Worm (Caenorhabditis elegans) whole organism, mixed stage, embryonic: ENCODE data around the gene ZK154.6.

Experiments
- elt-1 ChIP-seq: sonication (generic microtip); optimal IDR thresholded peaks from 2 replicates; lab custom pipeline; 2017; ENCODE audit warnings: missing genetic modification characterization, mild to moderate bottlenecking, missing compliant biosample characterization, antibody characterized with exemption, moderate library complexity, borderline replicate concordance; ENCODE audit not compliant: insufficient read depth
- elt-3 ChIP-seq: fragments of 150-350 bp; optimal IDR thresholded peaks from 2 replicates; lab custom pipeline; 2014; ENCODE audit warnings: missing biosample characterization, missing genetic modification characterization
- lin-13 ChIP-seq: fragments of 150-350 bp; optimal IDR thresholded peaks from 2 replicates; lab custom pipeline; 2014; ENCODE audit warnings: missing biosample characterization, missing genetic modification characterization
- mep-1 ChIP-seq: fragments of 150-350 bp; optimal IDR thresholded peaks from 2 replicates; lab custom pipeline; 2017; ENCODE audit warnings: missing biosample characterization, missing genetic modification reagents, missing genetic modification characterization, inconsistent platforms
- nhr-12 ChIP-seq: fragments of 150-350 bp; optimal IDR thresholded peaks from 2 replicates; lab custom pipeline; 2014; ENCODE audit warnings: missing biosample characterization, missing genetic modification characterization
- nhr-28 ChIP-seq: fragments of 150-350 bp; optimal IDR thresholded peaks from 2 replicates; lab custom pipeline; 2014; ENCODE audit warnings: missing biosample characterization, missing genetic modification characterization
- pha-4 ChIP-seq: fragments of 150-350 bp; optimal IDR thresholded peaks from 2 replicates; lab custom pipeline; 2018; ENCODE audit warnings: missing biosample characterization, missing genetic modification reagents, missing genetic modification characterization
- snpc-4 ChIP-seq: fragments of 150-350 bp; optimal IDR thresholded peaks from 2 replicates; lab custom pipeline; 2014; ENCODE audit warnings: missing biosample characterization, missing genetic modification characterization
- sptf-1 ChIP-seq: sonication (generic microtip); optimal IDR thresholded peaks from 2 replicates; lab custom pipeline; 2017; ENCODE audit warnings: mild to moderate bottlenecking, missing genetic modification characterization, moderate library complexity, missing compliant biosample characterization
- unc-39 ChIP-seq: fragments of 150-350 bp; optimal IDR thresholded peaks from 2 replicates; lab custom pipeline; 2014; ENCODE audit warnings: missing biosample characterization, missing genetic modification characterization

ce11 chrX:7825707-7826106 is 32.3 kb upstream of the ZK154.6 start:
- no peak for TF ChIP-seq sptf-1
- no peak for TF ChIP-seq nhr-12
- no peak for TF ChIP-seq elt-3 (tag; lab: Kevin White, UChicago)
- TF ChIP-seq pha-4 (tag; lab: Kevin White, UChicago) = peak; percentile 20
- no peak for TF ChIP-seq unc-39
- TF ChIP-seq snpc-4 (tag; lab: Kevin White, UChicago) = no peak
- no peak for TF ChIP-seq mep-1 (tag; lab: Kevin White, UChicago)
- peak; percentile 90 for TF ChIP-seq elt-1 (tag; lab: Kevin White, UChicago)
- TF ChIP-seq nhr-28 (tag; lab: Kevin White, UChicago) = no peak
- TF ChIP-seq lin-13 (tag; lab: Kevin White, UChicago) = no peak
